Worm (Caenorhabditis elegans): Measurements from ENCODE around the gene F09E5.8.

F09E5.8 gene

ce11 chrII:5395594-5395993 is 45.1 kb downstream of the F09E5.8 start, which contains the start of gene pink-1:
Gene pink-1 (minus strand): TSS chrII:5395694.
- no peak for TF ChIP-seq ceh-39 (tag; optimal IDR thresholded peaks at IDR 0.05)
- TF ChIP-seq elt-1 (tag; optimal IDR thresholded peaks at IDR 0.05; ENCODE audit: borderline replicate concordance, insufficient read depth) = no peak
- TF ChIP-seq ham-2 (GFP tag; optimal IDR thresholded peaks at IDR 0.05) = no peak
- no peak for TF ChIP-seq bed-3 (GFP tag; optimal IDR thresholded peaks at IDR 0.05)
- no peak for TF ChIP-seq lsy-2 (tag; optimal IDR thresholded peaks at IDR 0.05)

- TF ChIP-seq pha-4 (tag; optimal IDR thresholded peaks at IDR 0.05) (peak; percentile 65), sptf-1 (tag; optimal IDR thresholded peaks at IDR 0.05) (no peak)
Observed at ce11 chrII:5398779-5399178, 48.3 kb downstream of the F09E5.8 start, which contains the start of gene fbxl-3. Gene fbxl-3 (minus strand): TSS chrII:5398902.

ce11 chrII:5399201-5399600 is 48.7 kb downstream of the F09E5.8 start, which contains the start of gene mog-5:
Gene mog-5 (plus strand): TSS chrII:5399538.
- TF ChIP-seq unc-62 (GFP tag; optimal IDR thresholded peaks at IDR 0.05) (no peak), unc-120 (tag; optimal IDR thresholded peaks at IDR 0.05; ENCODE audit: poor library complexity, severe bottlenecking) (no peak), ceh-43 (GFP tag; optimal IDR thresholded peaks at IDR 0.05) (peak; percentile 86), bed-3 (GFP tag; optimal IDR thresholded peaks at IDR 0.05) (peak; percentile 40), elt-3 (tag; optimal IDR thresholded peaks at IDR 0.05) (no peak), nhr-76 (tag; optimal IDR thresholded peaks at IDR 0.05) (no peak), ham-2 (GFP tag; optimal IDR thresholded peaks at IDR 0.05) (peak; percentile 58), ceh-83 (GFP tag; optimal IDR thresholded peaks at IDR 0.05) (no peak), nhr-28 (tag; optimal IDR thresholded peaks at IDR 0.05) (no peak), flh-1 (GFP tag; optimal IDR thresholded peaks at IDR 0.05) (no peak), sptf-1 (tag; optimal IDR thresholded peaks at IDR 0.05) (no peak), blmp-1 (tag; optimal IDR thresholded peaks at IDR 0.05) (peak; percentile 18), nhr-2 (tag; optimal IDR thresholded peaks at IDR 0.05) (no peak), hlh-1 (tag; optimal IDR thresholded peaks at IDR 0.05) (peak; percentile 52), lin-32 (GFP tag; optimal IDR thresholded peaks at IDR 0.05) (no peak), ztf-11 (tag; optimal IDR thresholded peaks at IDR 0.05) (no peak), nhr-237 (tag; optimal IDR thresholded peaks at IDR 0.05) (peak; percentile 8), zip-8 (tag; optimal IDR thresholded peaks at IDR 0.05) (no peak), unc-39 (tag; optimal IDR thresholded peaks at IDR 0.05) (no peak), ceh-39 (tag; optimal IDR thresholded peaks at IDR 0.05) (no peak), tbx-8 (GFP tag; optimal IDR thresholded peaks at IDR 0.05) (no peak), lin-13 (tag; optimal IDR thresholded peaks at IDR 0.05) (no peak), mab-5 (tag; optimal IDR thresholded peaks at IDR 0.05) (no peak), mls-2 (tag; optimal IDR thresholded peaks at IDR 0.05) (no peak), ces-1 (GFP tag; optimal IDR thresholded peaks at IDR 0.05) (peak; percentile 74), cnd-1 (tag; optimal IDR thresholded peaks at IDR 0.05) (no peak), snpc-4 (tag; optimal IDR thresholded peaks at IDR 0.05) (no peak), lsy-2 (tag; optimal IDR thresholded peaks at IDR 0.05) (peak; percentile 15), M03D4.4 (tag; optimal IDR thresholded peaks at IDR 0.05) (peak; percentile 74), drap-1 (GFP tag; optimal IDR thresholded peaks at IDR 0.05) (peak; percentile 40), mep-1 (tag; optimal IDR thresholded peaks at IDR 0.05) (peak; percentile 33), nhr-12 (tag; optimal IDR thresholded peaks at IDR 0.05) (no peak), pha-4 (tag; optimal IDR thresholded peaks at IDR 0.05) (no peak), sem-2 (GFP tag; optimal IDR thresholded peaks at IDR 0.05) (peak; percentile 16), elt-1 (tag; optimal IDR thresholded peaks at IDR 0.05; ENCODE audit: borderline replicate concordance, insufficient read depth) (no peak)

All from whole organism, mixed stage, embryonic.